Worm (Caenorhabditis elegans): Measurements from ENCODE around the gene dach-1.

dach-1 gene

DNA sequence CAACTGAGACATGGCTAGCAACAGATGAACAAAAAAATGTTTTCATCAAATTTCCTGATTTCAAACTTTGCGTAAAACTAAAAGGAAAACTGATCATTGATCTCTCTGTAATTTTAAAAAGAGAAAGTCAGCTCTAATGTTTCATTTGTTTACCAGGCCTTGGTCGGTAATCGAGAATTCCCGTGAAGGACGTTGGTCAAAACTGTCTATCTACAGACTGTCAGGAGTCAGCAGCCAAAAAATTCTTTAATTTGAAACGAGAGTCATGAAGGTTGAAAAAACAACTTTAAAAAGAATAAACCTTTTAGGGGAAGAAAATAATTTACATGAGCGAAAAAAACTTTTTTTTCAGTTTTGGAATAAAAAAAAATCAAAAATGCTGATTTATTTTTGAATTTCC, 35.3 kb downstream of the dach-1 start:
- TF ChIP-seq C34B4.2 (tag; optimal IDR thresholded peaks at IDR 0.05) (no peak), mab-9 (GFP tag; IDR thresholded peaks at IDR 0.05) (no peak), mep-1 (tag; optimal IDR thresholded peaks at IDR 0.05) (no peak), sox-4 (tag; optimal IDR thresholded peaks at IDR 0.05) (no peak), elt-3 (tag; optimal IDR thresholded peaks at IDR 0.05) (peak in 1 of 6 experiments; percentile 19), nhr-71 (tag; optimal IDR thresholded peaks at IDR 0.05) (peak; percentile 20), nhr-11 (tag; optimal IDR thresholded peaks at IDR 0.05) (no peak), snpc-4 (tag; optimal IDR thresholded peaks at IDR 0.05) (no peak), fkh-10 (GFP tag; optimal IDR thresholded peaks at IDR 0.05) (no peak), fkh-8 (tag; optimal IDR thresholded peaks at IDR 0.05) (no peak), nhr-76 (tag; optimal IDR thresholded peaks at IDR 0.05) (no peak), blmp-1 (tag; optimal IDR thresholded peaks at IDR 0.05) (peak; percentile 77), fkh-4 (tag; optimal IDR thresholded peaks at IDR 0.05; ENCODE audit: borderline replicate concordance) (no peak), lin-14 (GFP tag; optimal IDR thresholded peaks at IDR 0.05) (peak; percentile 42), ztf-4 (tag; optimal IDR thresholded peaks at IDR 0.05) (no peak), rnt-1 (tag; optimal IDR thresholded peaks at IDR 0.05) (no peak), C16A3.4 (tag; optimal IDR thresholded peaks at IDR 0.05) (no peak), nhr-85 (tag) (peak; percentile 88), nhr-20 (tag; optimal IDR thresholded peaks at IDR 0.05) (peak; percentile 42), efl-1 (optimal IDR thresholded peaks at IDR 0.05) (no peak), efl-1 (GFP tag; optimal IDR thresholded peaks at IDR 0.05 in 1 of 2) (peak in 1 of 2 experiments; percentile 23)

- TF ChIP-seq unc-98 (GFP tag; IDR thresholded peaks at IDR 0.05) (no peak), xbp-1 (tag; optimal IDR thresholded peaks at IDR 0.05) (no peak), tbx-2 (tag; optimal IDR thresholded peaks at IDR 0.05) (peak; percentile 17), elt-3 (tag; optimal IDR thresholded peaks at IDR 0.05) (peak in 1 of 6 experiments; percentile 53), lin-35 (GFP tag; optimal IDR thresholded peaks at IDR 0.05) (peak in 1 of 2 experiments; percentile 0), pqm-1 (tag; optimal IDR thresholded peaks at IDR 0.05) (no peak), elt-2 (tag; optimal IDR thresholded peaks at IDR 0.05) (no peak), lin-15B (tag; optimal IDR thresholded peaks at IDR 0.05) (no peak), lin-39 (tag; optimal IDR thresholded peaks at IDR 0.05) (no peak), blmp-1 (tag; optimal IDR thresholded peaks at IDR 0.05) (no peak), C16A3.4 (tag; optimal IDR thresholded peaks at IDR 0.05) (no peak), lin-14 (GFP tag; optimal IDR thresholded peaks at IDR 0.05) (peak; percentile 41), nhr-19 (GFP tag; conservative IDR thresholded peaks at IDR 0.05) (0 out of 2 replicates have a peak, but pooled peaks have one; percentile 4), nhr-71 (tag; optimal IDR thresholded peaks at IDR 0.05) (peak; percentile 31), efl-1 (optimal IDR thresholded peaks at IDR 0.05) (no peak), efl-1 (GFP tag; optimal IDR thresholded peaks at IDR 0.05 in 1 of 2) (peak in 1 of 2 experiments; percentile 55), nhr-20 (tag; optimal IDR thresholded peaks at IDR 0.05) (peak; percentile 54), Y116A8C.19 (tag; optimal IDR thresholded peaks at IDR 0.05; ENCODE audit: borderline replicate concordance) (no peak), nhr-237 (tag; optimal IDR thresholded peaks at IDR 0.05) (no peak), nhr-85 (tag) (peak; percentile 77), snu-23 (GFP tag; optimal IDR thresholded peaks at IDR 0.05) (peak; percentile 19)
Measured at ce11 chrV:3987616-3988015, 37.8 kb downstream of the dach-1 start, which contains the start of gene nlp-28. Gene nlp-28, plus strand, starts transcription at chrV:3987900.

DNA sequence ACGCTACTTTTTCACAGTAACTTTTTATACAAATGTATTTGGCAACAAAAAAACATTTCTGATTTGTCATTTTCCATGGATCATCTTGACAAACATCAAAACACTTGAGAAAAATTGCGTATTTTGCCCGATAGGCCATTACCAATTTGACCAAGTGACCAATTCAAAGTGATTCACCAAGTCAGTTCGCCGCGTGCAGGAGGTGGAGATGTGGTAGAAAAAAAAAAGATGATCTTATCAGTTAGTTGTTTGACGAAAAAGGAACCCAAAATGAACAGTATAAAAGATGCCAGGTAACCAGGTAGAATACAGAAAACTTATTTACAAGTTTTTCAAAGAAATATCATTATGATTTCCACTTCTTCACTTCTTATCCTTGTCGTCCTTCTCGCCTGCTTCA, 39.2 kb downstream of the dach-1 start, which contains the start of gene nlp-27:
Gene nlp-27, plus strand, starts transcription at position 309 of the 400 bp plus-strand sequence.
- TF ChIP-seq fkh-4 (tag; optimal IDR thresholded peaks at IDR 0.05; ENCODE audit: borderline replicate concordance) = no peak
- TF ChIP-seq mef-2 (tag; optimal IDR thresholded peaks at IDR 0.05) = no peak
- TF ChIP-seq mdl-1 (tag; optimal IDR thresholded peaks at IDR 0.05) = no peak
- no peak for TF ChIP-seq unc-62 (GFP tag; optimal IDR thresholded peaks at IDR 0.05)
- no peak for TF ChIP-seq vab-15 (tag; optimal IDR thresholded peaks at IDR 0.05)
- no peak for TF ChIP-seq unc-130 (tag; optimal IDR thresholded peaks at IDR 0.05)
- no peak for TF ChIP-seq unc-86 (tag; optimal IDR thresholded peaks at IDR 0.05)
- peak in 2 of 6 experiments; percentile 16 to 42 for TF ChIP-seq elt-3 (tag; optimal IDR thresholded peaks at IDR 0.05)
- TF ChIP-seq lin-13 (GFP tag; optimal IDR thresholded peaks at IDR 0.05) = no peak
- TF ChIP-seq mab-9 (GFP tag; IDR thresholded peaks at IDR 0.05) = no peak
- no peak for TF ChIP-seq zag-1 (tag; optimal IDR thresholded peaks at IDR 0.05)
- TF ChIP-seq nhr-19 (GFP tag; conservative IDR thresholded peaks at IDR 0.05) = no peak
- no peak for TF ChIP-seq nhr-76 (tag; optimal IDR thresholded peaks at IDR 0.05)
- TF ChIP-seq blmp-1 (tag; optimal IDR thresholded peaks at IDR 0.05) = peak; percentile 36
- TF ChIP-seq alr-1 (tag; optimal IDR thresholded peaks at IDR 0.05; ENCODE audit: borderline replicate concordance) = no peak
- no peak for TF ChIP-seq fkh-10 (GFP tag; optimal IDR thresholded peaks at IDR 0.05)
- no peak for TF ChIP-seq ceh-8 (GFP tag; optimal IDR thresholded peaks at IDR 0.05)
- no peak for TF ChIP-seq ces-1 (GFP tag; optimal IDR thresholded peaks at IDR 0.05)
- peak; percentile 18 for TF ChIP-seq lin-14 (GFP tag; optimal IDR thresholded peaks at IDR 0.05)
- no peak for TF ChIP-seq efl-1 (optimal IDR thresholded peaks at IDR 0.05)
- peak in 1 of 2 experiments; percentile 49 for TF ChIP-seq efl-1 (GFP tag; optimal IDR thresholded peaks at IDR 0.05 in 1 of 2)
- TF ChIP-seq nhr-71 (tag; optimal IDR thresholded peaks at IDR 0.05) = peak; percentile 4
- peak; percentile 83 for TF ChIP-seq nhr-85 (tag)
- TF ChIP-seq sox-4 (tag; optimal IDR thresholded peaks at IDR 0.05) = no peak
- no peak for TF ChIP-seq rnt-1 (tag; optimal IDR thresholded peaks at IDR 0.05)
- no peak for TF ChIP-seq aly-2 (tag; optimal IDR thresholded peaks at IDR 0.05)
- TF ChIP-seq snpc-4 (tag; optimal IDR thresholded peaks at IDR 0.05) = no peak
- no peak for TF ChIP-seq efl-3 (GFP tag; optimal IDR thresholded peaks at IDR 0.05)
- no peak for TF ChIP-seq nhr-11 (tag; optimal IDR thresholded peaks at IDR 0.05)
- TF ChIP-seq egl-27 (tag; optimal IDR thresholded peaks at IDR 0.05) = no peak
